Worm (Caenorhabditis elegans): ENCODE results near the gene C25D7.9.

Gene C25D7.9

ce11 chrV:15067165-15067564, 2.2 kb downstream of the C25D7.9 start, which contains the start of gene C25D7.10:
Gene C25D7.10 (plus strand): TSS chrV:15067465.
- TF ChIP-seq C38D4.7 (GFP tag; optimal IDR thresholded peaks at IDR 0.05): no peak
- no peak for TF ChIP-seq ceh-18 (tag; optimal IDR thresholded peaks at IDR 0.05)
- no peak for TF ChIP-seq npax-4 (tag; optimal IDR thresholded peaks at IDR 0.05)
- TF ChIP-seq lim-6 (tag; optimal IDR thresholded peaks at IDR 0.05): no peak
- TF ChIP-seq sox-4 (tag; optimal IDR thresholded peaks at IDR 0.05): no peak
- TF ChIP-seq ttx-3 (tag; optimal IDR thresholded peaks at IDR 0.05): no peak
- no peak for TF ChIP-seq nhr-232 (tag; optimal IDR thresholded peaks at IDR 0.05)
- TF ChIP-seq fax-1 (tag; optimal IDR thresholded peaks at IDR 0.05): no peak
- no peak for TF ChIP-seq hlh-13 (GFP tag; optimal IDR thresholded peaks at IDR 0.05)
- no peak for TF ChIP-seq ztf-16 (tag; optimal IDR thresholded peaks at IDR 0.05)
- TF ChIP-seq pat-9 (tag; optimal IDR thresholded peaks at IDR 0.05): no peak
- TF ChIP-seq K02D7.2 (tag; optimal IDR thresholded peaks at IDR 0.05): no peak
- TF ChIP-seq ceh-2 (tag; optimal IDR thresholded peaks at IDR 0.05): no peak
- no peak for TF ChIP-seq C08G9.2 (tag; optimal IDR thresholded peaks at IDR 0.05)

DNA sequence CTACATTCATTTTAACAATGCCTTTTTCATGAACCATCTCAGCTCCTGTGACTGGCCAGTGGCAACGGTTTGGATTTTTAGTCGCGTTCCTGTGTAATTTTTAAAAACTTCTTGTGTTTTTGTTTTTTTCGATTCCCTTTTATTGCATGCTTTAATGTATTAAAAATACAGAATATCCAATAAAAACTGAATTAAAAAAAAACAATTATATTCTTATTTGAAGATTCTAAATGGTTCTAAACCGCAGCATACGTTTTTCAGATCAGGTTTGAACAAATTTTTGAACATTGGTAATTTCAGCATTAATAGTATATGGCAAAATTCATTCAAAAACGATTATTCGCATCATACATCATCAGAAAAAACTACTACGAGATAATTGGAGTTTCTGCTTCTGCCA, 3.4 kb downstream of the C25D7.9 start, which contains the start of gene dnj-3:
Gene dnj-3, plus strand, starts transcription at position 301 of the 400 bp plus-strand sequence.
- no peak for TF ChIP-seq fkh-10 (GFP tag; optimal IDR thresholded peaks at IDR 0.05)
- no peak for TF ChIP-seq unc-42 (tag; optimal IDR thresholded peaks at IDR 0.05)
- no peak for TF ChIP-seq che-1 (tag; optimal IDR thresholded peaks at IDR 0.05)
- TF ChIP-seq unc-55 (GFP tag; optimal IDR thresholded peaks at IDR 0.05): no peak
- TF ChIP-seq sox-2 (GFP tag; IDR thresholded peaks at IDR 0.05): no peak
- TF ChIP-seq gmeb-2 (tag; optimal IDR thresholded peaks at IDR 0.05): no peak
- no peak for TF ChIP-seq ceh-22 (tag; optimal IDR thresholded peaks at IDR 0.05)
- TF ChIP-seq madf-2 (tag; optimal IDR thresholded peaks at IDR 0.05): no peak
- TF ChIP-seq nhr-11 (tag; optimal IDR thresholded peaks at IDR 0.05): no peak
- no peak for TF ChIP-seq hlh-15 (tag; optimal IDR thresholded peaks at IDR 0.05)
- TF ChIP-seq hlh-8 (tag; optimal IDR thresholded peaks at IDR 0.05): no peak
- no peak for TF ChIP-seq dve-1 (tag; optimal IDR thresholded peaks at IDR 0.05)

DNA sequence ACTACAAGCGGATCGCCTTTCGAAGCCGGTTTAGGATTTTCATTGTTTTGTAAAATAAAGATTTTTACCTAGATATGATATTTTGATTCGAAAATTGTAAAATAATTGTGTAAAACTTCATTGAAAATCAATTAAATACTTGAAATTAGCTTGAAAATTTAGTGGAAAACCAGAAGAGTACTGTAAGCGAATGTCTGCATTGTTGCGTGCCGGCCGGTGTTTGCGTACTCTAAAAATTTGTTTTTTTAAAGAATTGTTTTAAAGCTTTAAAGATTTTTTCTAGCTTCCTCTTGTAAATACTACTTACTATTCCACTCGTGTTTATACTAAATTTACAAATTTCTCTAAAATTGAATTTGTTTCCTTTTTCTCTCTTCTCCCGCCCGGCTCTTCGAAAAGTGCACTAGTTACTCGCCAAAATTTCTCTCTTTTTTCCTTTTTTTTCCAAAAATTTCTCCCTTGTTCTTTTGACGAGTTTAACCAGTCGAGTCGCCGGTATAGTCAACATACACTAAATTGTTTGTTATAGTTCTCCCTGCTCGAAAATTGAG, 4.6 kb downstream of the C25D7.9 start:
- TF ChIP-seq unc-42 (tag; optimal IDR thresholded peaks at IDR 0.05): peak; percentile 73
- TF ChIP-seq syd-9 (tag; optimal IDR thresholded peaks at IDR 0.05): no peak
- TF ChIP-seq hlh-8 (tag; optimal IDR thresholded peaks at IDR 0.05): no peak

DNA sequence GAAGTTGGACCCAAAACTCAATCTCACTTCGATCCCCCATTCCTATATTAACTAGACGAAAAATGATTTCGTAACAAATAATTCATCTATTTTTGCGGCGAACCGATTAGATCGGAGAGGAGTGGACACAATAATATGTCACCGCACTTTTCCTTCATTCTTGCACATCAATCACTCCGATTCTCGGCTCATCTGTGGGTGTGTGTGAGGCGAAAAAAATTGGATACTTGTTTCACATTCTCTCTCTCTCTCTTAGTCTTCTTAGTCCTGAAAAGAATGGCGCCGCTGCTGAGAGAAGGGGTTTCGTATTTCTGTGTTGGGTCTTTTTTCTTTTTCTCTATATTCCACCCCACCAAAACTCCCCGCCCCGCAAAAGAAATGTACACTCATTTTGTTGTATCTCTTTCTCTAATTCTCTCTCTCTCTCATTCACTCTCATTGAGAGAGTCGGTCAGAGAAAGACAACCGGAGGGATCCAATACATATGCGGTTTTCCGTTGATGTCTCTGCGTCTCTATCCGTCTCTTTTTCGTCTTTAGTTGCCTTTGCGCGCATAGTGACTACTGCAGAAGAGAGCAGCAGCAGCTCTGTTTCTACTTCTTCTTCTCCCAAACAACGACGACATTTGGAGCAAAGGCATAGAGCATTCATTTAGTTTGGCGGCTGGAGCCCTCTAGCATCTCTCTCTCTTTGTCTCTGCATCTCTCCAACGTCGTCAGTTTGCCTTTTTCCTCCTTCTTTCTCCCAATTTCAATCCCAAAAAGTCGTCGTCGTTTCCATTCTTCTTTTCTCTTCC, 6.3 kb downstream of the C25D7.9 start, which contains the start of gene unc-76:
Gene unc-76, plus strand, starts transcription at position 746 of the 796 bp plus-strand sequence.
- TF ChIP-seq T23F11.4 (GFP tag; optimal IDR thresholded peaks at IDR 0.05) (no peak), rnt-1 (tag; optimal IDR thresholded peaks at IDR 0.05) (peak; percentile 89), gmeb-2 (tag; optimal IDR thresholded peaks at IDR 0.05) (no peak), hlh-15 (tag; optimal IDR thresholded peaks at IDR 0.05) (no peak), pag-3 (tag; optimal IDR thresholded peaks at IDR 0.05; ENCODE audit: borderline replicate concordance) (no peak), pax-1 (tag; optimal IDR thresholded peaks at IDR 0.05) (peak; percentile 58), elt-4 (tag; optimal IDR thresholded peaks at IDR 0.05) (no peak), ceh-9 (tag; optimal IDR thresholded peaks at IDR 0.05) (no peak), unc-42 (tag; optimal IDR thresholded peaks at IDR 0.05) (peak; percentile 90), tbx-2 (tag; optimal IDR thresholded peaks at IDR 0.05) (peak; percentile 84), ztf-16 (tag; optimal IDR thresholded peaks at IDR 0.05) (no peak), fkh-10 (GFP tag; optimal IDR thresholded peaks at IDR 0.05) (no peak), unc-86 (tag; optimal IDR thresholded peaks at IDR 0.05) (peak; percentile 18), ceh-18 (tag; optimal IDR thresholded peaks at IDR 0.05) (peak; percentile 95), C08G9.2 (tag; optimal IDR thresholded peaks at IDR 0.05) (peak; percentile 49), elt-2 (tag; optimal IDR thresholded peaks at IDR 0.05) (no peak), ceh-19 (GFP tag; optimal IDR thresholded peaks at IDR 0.05) (no peak), odd-2 (tag; optimal IDR thresholded peaks at IDR 0.05) (no peak), mec-3 (tag; optimal IDR thresholded peaks at IDR 0.05; ENCODE audit: borderline replicate concordance) (no peak), F13H6.1 (tag; optimal IDR thresholded peaks at IDR 0.05) (peak; percentile 52), hlh-8 (tag; optimal IDR thresholded peaks at IDR 0.05) (peak; percentile 67), sox-4 (tag; optimal IDR thresholded peaks at IDR 0.05) (no peak), dmd-4 (tag; optimal IDR thresholded peaks at IDR 0.05; ENCODE audit: borderline replicate concordance) (no peak), dve-1 (tag; optimal IDR thresholded peaks at IDR 0.05) (peak; percentile 92), nhr-232 (tag; optimal IDR thresholded peaks at IDR 0.05) (no peak), hlh-30 (tag; optimal IDR thresholded peaks at IDR 0.05; ENCODE audit: insufficient read depth) (peak; percentile 28), K09A11.1 (tag; optimal IDR thresholded peaks at IDR 0.05; ENCODE audit: insufficient read depth) (peak; percentile 3), pqm-1 (tag; optimal IDR thresholded peaks at IDR 0.05) (no peak)
